Worm (Caenorhabditis elegans) whole organism, late embryonic: ENCODE measurements around the gene srw-24.

Source experiments
- ama-1 ChIP-seq: fragments of 150-350 bp; optimal IDR thresholded peaks from 2 replicates; lab custom pipeline; 2014
- ceh-2 ChIP-seq: sonication (generic microtip); optimal IDR thresholded peaks from 2 replicates; lab custom pipeline; 2016; ENCODE audit warnings: missing genotype, missing genetic modification characterization, missing compliant biosample characterization
- pqm-1 ChIP-seq: sonication (generic microtip); optimal IDR thresholded peaks from 2 replicates; lab custom pipeline; 2016; ENCODE audit warnings: missing genetic modification characterization, missing compliant biosample characterization
- ttx-3 ChIP-seq: sonication (generic microtip); optimal IDR thresholded peaks from 2 replicates; lab custom pipeline; 2016; ENCODE audit warnings: missing genetic modification reagents, missing genetic modification characterization, missing compliant biosample characterization

ce11 chrV:15225650-15226049, 1.9 kb downstream of the srw-24 start, which contains the start of gene srw-14:
- TF ChIP-seq ama-1 (lab: Kevin White, UChicago) (no peak), ceh-2 (tag; lab: Kevin White, UChicago) (no peak), ttx-3 (tag; lab: Kevin White, UChicago) (no peak), pqm-1 (no peak)
